Fruit fly (Drosophila melanogaster): ENCODE results near the gene CG8032.

The CG8032 gene

DNA sequence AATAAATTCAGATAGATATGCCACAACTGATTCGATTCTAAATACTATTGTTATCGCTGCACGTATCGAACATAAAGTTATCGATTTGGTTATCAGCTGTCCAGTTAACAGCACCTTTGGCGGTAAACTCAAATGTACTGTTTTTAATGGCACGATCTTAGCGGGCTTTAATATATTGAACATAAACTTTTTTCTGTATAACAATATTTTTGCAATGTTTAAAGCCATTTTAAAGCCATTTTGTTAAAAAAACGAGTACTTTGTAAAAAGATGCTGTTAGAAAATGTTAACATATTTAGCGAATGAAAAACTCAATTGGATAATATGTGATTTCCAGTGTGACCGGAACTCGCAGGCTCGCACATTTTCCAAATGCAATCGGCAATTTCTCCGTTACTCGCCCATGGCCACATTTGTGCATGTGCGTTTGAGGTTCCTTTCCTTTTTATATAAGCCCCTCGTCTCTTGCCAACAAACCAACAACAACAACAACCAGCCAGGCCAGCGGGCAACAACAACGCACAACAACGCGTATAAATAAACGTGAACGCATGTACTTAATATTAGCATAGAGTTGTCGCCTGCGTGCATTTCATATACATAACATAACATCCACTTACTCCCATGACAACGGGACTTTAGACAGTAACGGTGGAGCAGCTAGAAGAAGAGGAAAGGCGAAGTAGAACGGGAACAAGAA is 52.1 kb downstream of the CG8032 start, which contains the start of gene TMEM216 (continued):
- TF ChIP-seq MTF-1 (GFP tag; optimal IDR thresholded peaks at IDR 0.05; ENCODE audit: borderline replicate concordance), result peak; percentile 25
- no peak for TF ChIP-seq ewg (GFP tag; optimal IDR thresholded peaks at IDR 0.05)
- TF ChIP-seq CG33213 (GFP tag; optimal IDR thresholded peaks at IDR 0.05), result peak; percentile 42
- TF ChIP-seq CG9727 (GFP tag; optimal IDR thresholded peaks at IDR 0.05), result no peak
- peak; percentile 91 for TF ChIP-seq E2f2 (GFP tag; IDR thresholded peaks at IDR 0.05)
- no peak for TF ChIP-seq pum (GFP tag; optimal IDR thresholded peaks at IDR 0.05)
- no peak for TF ChIP-seq Meics (GFP tag; optimal IDR thresholded peaks at IDR 0.05)
- TF ChIP-seq sima (GFP tag; optimal IDR thresholded peaks at IDR 0.05), result no peak
- TF ChIP-seq Hr78 (GFP tag; optimal IDR thresholded peaks at IDR 0.05), result no peak
- TF ChIP-seq trh (GFP tag; optimal IDR thresholded peaks at IDR 0.05), result no peak
- no peak for TF ChIP-seq chn (GFP tag; optimal IDR thresholded peaks at IDR 0.05)
- peak; percentile 13 for TF ChIP-seq bigmax (GFP tag; optimal IDR thresholded peaks at IDR 0.05)
- TF ChIP-seq phol (tag; optimal IDR thresholded peaks at IDR 0.05), result peak; percentile 12
- TF ChIP-seq CG12071 (GFP tag; optimal IDR thresholded peaks at IDR 0.05), result no peak
- TF ChIP-seq ranshi (GFP tag; IDR thresholded peaks at IDR 0.05), result no peak
- TF ChIP-seq mam (GFP tag; optimal IDR thresholded peaks at IDR 0.05), result no peak
- TF ChIP-seq Abd-B (GFP tag; optimal IDR thresholded peaks at IDR 0.05), result no peak
- TF ChIP-seq pfk (GFP tag; optimal IDR thresholded peaks at IDR 0.05), result no peak
- no peak for TF ChIP-seq jigr1 (GFP tag; IDR thresholded peaks at IDR 0.05)
- TF ChIP-seq Hand (GFP tag; optimal IDR thresholded peaks at IDR 0.05), result no peak
- no peak for TF ChIP-seq CG7786 (GFP tag; optimal IDR thresholded peaks at IDR 0.05)
- TF ChIP-seq insv (GFP tag; optimal IDR thresholded peaks at IDR 0.05), result peak in 1 of 2 experiments; percentile 73
- TF ChIP-seq Lhr (GFP tag; optimal IDR thresholded peaks at IDR 0.05), result peak; percentile 76
- TF ChIP-seq Stat92E (GFP tag; optimal IDR thresholded peaks at IDR 0.05), result peak in 1 of 3 experiments; percentile 33
- TF ChIP-seq nom (GFP tag; optimal IDR thresholded peaks at IDR 0.05), result no peak
- no peak for TF ChIP-seq CG10147 (GFP tag; optimal IDR thresholded peaks at IDR 0.05)
- TF ChIP-seq CG9932 (GFP tag; IDR thresholded peaks at IDR 0.05), result no peak
- peak; percentile 30; the same call in 1 of the 2 replicates for TF ChIP-seq Bgb (GFP tag; IDR thresholded peaks at IDR 0.05; ENCODE audit: partially characterized antibody)
- TF ChIP-seq CG1024 (GFP tag; IDR thresholded peaks at IDR 0.05), result no peak
- peak; percentile 38; the same call in 1 of the 2 replicates for TF ChIP-seq hbn (GFP tag; IDR thresholded peaks at IDR 0.05; ENCODE audit: partially characterized antibody)
- TF ChIP-seq toy (GFP tag; IDR thresholded peaks at IDR 0.05), result no peak
- TF ChIP-seq CG14965 (GFP tag; optimal IDR thresholded peaks at IDR 0.05; ENCODE audit: borderline replicate concordance), result no peak
- no peak for TF ChIP-seq C15 (GFP tag; IDR thresholded peaks at IDR 0.05)
- peak; percentile 44; the same call in 2 of the 3 replicates for TF ChIP-seq ci (GFP tag; IDR thresholded peaks at IDR 0.05)
- no peak for TF ChIP-seq Gsc (GFP tag; IDR thresholded peaks at IDR 0.05)
- TF ChIP-seq CG8478 (optimal IDR thresholded peaks at IDR 0.05), result no peak
- peak; percentile 43; the same call in 1 of the 3 replicates for TF ChIP-seq CG34422 (GFP tag; IDR thresholded peaks at IDR 0.05)
- TF ChIP-seq CG4730 (GFP tag; IDR thresholded peaks at IDR 0.05), result no peak
- TF ChIP-seq ara (GFP tag; IDR thresholded peaks at IDR 0.05), result no peak
- peak; percentile 24 for TF ChIP-seq CG17829 (tag; optimal IDR thresholded peaks at IDR 0.05)
- TF ChIP-seq Dp (GFP tag; optimal IDR thresholded peaks at IDR 0.05), result peak; percentile 85
- peak; percentile 29 for TF ChIP-seq sug (tag; optimal IDR thresholded peaks at IDR 0.05)
- TF ChIP-seq CG10431 (GFP tag; optimal IDR thresholded peaks at IDR 0.05), result peak; percentile 20
- TF ChIP-seq CG34376 (GFP tag; optimal IDR thresholded peaks at IDR 0.05), result no peak
- no peak for TF ChIP-seq CG6791 (GFP tag; IDR thresholded peaks at IDR 0.05; ENCODE audit: partially characterized antibody)
- no peak for TF ChIP-seq CG6272 (GFP tag; IDR thresholded peaks at IDR 0.05)
- no peak for TF ChIP-seq CG4707 (GFP tag; optimal IDR thresholded peaks at IDR 0.05)
- no peak for TF ChIP-seq CG3407 (GFP tag; optimal IDR thresholded peaks at IDR 0.05)
- no peak for TF ChIP-seq eyg (GFP tag; optimal IDR thresholded peaks at IDR 0.05)
